Fruit fly (Drosophila melanogaster) whole organism, embryonic: Measurements from ENCODE around the gene CG5096.

Experiments used
- Atf-2 ChIP-seq: fragments of 200-800 bp; sonication (Bioruptor generic); optimal IDR thresholded peaks from 2 replicates; lab custom pipeline; 2016; ENCODE audit warnings: missing biosample characterization, missing genetic modification characterization
- Bdp1 ChIP-seq: fragments of 200-800 bp; sonication (Bioruptor generic); optimal IDR thresholded peaks from 3 replicates; lab custom pipeline; 2016; ENCODE audit warnings: missing biosample characterization, missing genetic modification characterization
- Blimp-1 ChIP-seq: fragments of 200-800 bp; sonication (Bioruptor generic); optimal IDR thresholded peaks from 3 replicates; lab custom pipeline; 2018; ENCODE audit warnings: missing biosample characterization, missing genetic modification characterization, mild to moderate bottlenecking, moderate library complexity, missing genetic modification reagents
- CG1024 ChIP-seq: fragments of 200-800 bp; sonication (Bioruptor generic); IDR thresholded peaks from 2 replicates; pipeline ENCODE4 v1.3.6; 2022; ENCODE audit warnings: missing biosample characterization, missing genetic modification characterization
- CG10274 ChIP-seq: fragments of 200-800 bp; sonication (Bioruptor generic); optimal IDR thresholded peaks from 3 replicates; lab custom pipeline; 2017; ENCODE audit warnings: missing biosample characterization, mild to moderate bottlenecking, missing genetic modification characterization
- CG11560 ChIP-seq: fragments of 200-800 bp; sonication (Bioruptor generic); IDR thresholded peaks from 3 replicates; pipeline ENCODE4 v1.3.6; 2022; ENCODE audit warnings: missing biosample characterization, missing genetic modification characterization
- CG12391 ChIP-seq: fragments of 200-800 bp; sonication (Bioruptor generic); optimal IDR thresholded peaks from 3 replicates; lab custom pipeline; 2018; ENCODE audit warnings: missing biosample characterization, mild to moderate bottlenecking, missing genetic modification characterization, moderate library complexity
- CG13287 ChIP-seq: fragments of 200-800 bp; sonication (Bioruptor generic); IDR thresholded peaks from 2 replicates; pipeline ENCODE4 v1.3.6; 2022; ENCODE audit warnings: missing biosample characterization, missing genetic modification characterization; ENCODE audit not compliant: partially characterized antibody
- CG13424 ChIP-seq: fragments of 200-800 bp; sonication (Bioruptor generic); optimal IDR thresholded peaks from 2 replicates; lab custom pipeline; 2019; ENCODE audit warnings: missing biosample characterization, mild to moderate bottlenecking, missing genetic modification characterization, moderate library complexity
- CG1603 ChIP-seq: fragments of 200-800 bp; sonication (Bioruptor generic); optimal IDR thresholded peaks from 2 replicates; lab custom pipeline; 2019; ENCODE audit warnings: missing biosample characterization, mild to moderate bottlenecking, missing genetic modification characterization, moderate library complexity
- CG17186 ChIP-seq: fragments of 200-800 bp; sonication (Bioruptor generic); optimal IDR thresholded peaks from 3 replicates; lab custom pipeline; 2017; ENCODE audit warnings: missing biosample characterization, missing genetic modification reagents, missing genetic modification characterization
- CG17361 ChIP-seq: fragments of 200-800 bp; sonication (Bioruptor generic); IDR thresholded peaks from 3 replicates; pipeline ENCODE4 v1.3.6; 2022; ENCODE audit warnings: missing biosample characterization, missing genetic modification characterization
- CG18262 ChIP-seq: fragments of 200-800 bp; optimal IDR thresholded peaks from 3 replicates; lab custom pipeline; 2019; ENCODE audit warnings: missing biosample characterization, mild to moderate bottlenecking, missing genetic modification characterization, moderate library complexity
- CG2116 ChIP-seq: fragments of 200-800 bp; sonication (Bioruptor generic); optimal IDR thresholded peaks from 3 replicates; lab custom pipeline; 2018; ENCODE audit warnings: missing biosample characterization, mild to moderate bottlenecking, missing genetic modification characterization
- CG2129 ChIP-seq: fragments of 200-800 bp; sonication (Bioruptor generic); IDR thresholded peaks from 2 replicates; pipeline ENCODE4 v1.3.6; 2022; ENCODE audit warnings: missing biosample characterization, missing genetic modification characterization; ENCODE audit not compliant: partially characterized antibody
- CG3281 ChIP-seq: fragments of 200-800 bp; sonication (Bioruptor generic); optimal IDR thresholded peaks from 3 replicates; lab custom pipeline; 2017; ENCODE audit warnings: missing biosample characterization, mild to moderate bottlenecking, missing genetic modification characterization
- CG3995 ChIP-seq: fragments of 200-800 bp; sonication (Bioruptor generic); optimal IDR thresholded peaks from 3 replicates; lab custom pipeline; 2016; ENCODE audit warnings: missing biosample characterization, missing genetic modification characterization
- CG42726 ChIP-seq: fragments of 200-800 bp; sonication (Bioruptor generic); IDR thresholded peaks from 2 replicates; pipeline ENCODE4 v1.3.6; 2022; ENCODE audit warnings: missing biosample characterization, missing genetic modification characterization; ENCODE audit not compliant: partially characterized antibody
- CG7987 ChIP-seq: fragments of 200-800 bp; sonication (Bioruptor generic); optimal IDR thresholded peaks from 2 replicates; lab custom pipeline; 2018; ENCODE audit warnings: missing biosample characterization, mild to moderate bottlenecking, missing genetic modification characterization, moderate library complexity
- CG8281 ChIP-seq: fragments of 200-800 bp; sonication (Bioruptor generic); optimal IDR thresholded peaks from 2 replicates; lab custom pipeline; 2018; ENCODE audit warnings: missing biosample characterization, mild to moderate bottlenecking, missing genetic modification characterization, moderate library complexity
- CoRest ChIP-seq: fragments of 200-800 bp; sonication (Bioruptor generic); optimal IDR thresholded peaks from 3 replicates; lab custom pipeline; 2018; ENCODE audit warnings: missing biosample characterization, mild to moderate bottlenecking, missing genetic modification characterization, moderate library complexity
- Dbx ChIP-seq: fragments of 200-800 bp; sonication (Bioruptor generic); IDR thresholded peaks from 3 replicates; pipeline ENCODE4 v1.3.6; 2022; ENCODE audit warnings: missing biosample characterization, missing genetic modification characterization
- Dp ChIP-seq: fragments of 200-800 bp; sonication (Bioruptor generic); optimal IDR thresholded peaks from 2 replicates; lab custom pipeline; 2018; ENCODE audit warnings: missing biosample characterization, mild to moderate bottlenecking, missing genetic modification characterization, moderate library complexity
- Ets97D ChIP-seq: fragments of 200-800 bp; sonication (Bioruptor generic); optimal IDR thresholded peaks from 3 replicates; lab custom pipeline; 2016; ENCODE audit warnings: missing biosample characterization, missing genetic modification characterization
- HLHmδ ChIP-seq: fragments of 200-800 bp; sonication (Bioruptor generic); optimal IDR thresholded peaks from 2 replicates; lab custom pipeline; 2018; ENCODE audit warnings: missing biosample characterization, mild to moderate bottlenecking, missing genetic modification characterization, moderate library complexity
- HmgZ ChIP-seq: fragments of 200-800 bp; sonication (Bioruptor generic); optimal IDR thresholded peaks from 2 replicates; lab custom pipeline; 2018; ENCODE audit warnings: missing biosample characterization, mild to moderate bottlenecking, missing genetic modification characterization
- MBD-R2 ChIP-seq: fragments of 200-800 bp; sonication (Bioruptor generic); IDR thresholded peaks from 2 replicates; pipeline ENCODE4 v1.3.6; 2022; ENCODE audit warnings: missing biosample characterization, missing genetic modification characterization
- Opbp ChIP-seq: fragments of 200-800 bp; sonication (Bioruptor generic); IDR thresholded peaks from 3 replicates; pipeline ENCODE4 v1.3.6; 2022; ENCODE audit warnings: missing biosample characterization, missing genetic modification characterization; ENCODE audit not compliant: partially characterized antibody
- Pdp1 ChIP-seq, 2 experiments: fragments of 200-800 bp; sonication (Bioruptor generic); optimal IDR thresholded peaks; 3 replicates each; lab custom pipeline; 2016; ENCODE audit warnings: missing biosample characterization in 2 of 2, missing genetic modification characterization in 2 of 2, mild to moderate bottlenecking in 1 of 2, moderate library complexity in 1 of 2
- Scr ChIP-seq: fragments of 200-800 bp; sonication (Bioruptor generic); IDR thresholded peaks from 2 replicates; pipeline ENCODE4 v1.3.6; 2022; ENCODE audit warnings: missing biosample characterization, missing genetic modification characterization; ENCODE audit not compliant: partially characterized antibody
- Sox100B ChIP-seq: fragments of 200-800 bp; sonication (Bioruptor generic); optimal IDR thresholded peaks from 3 replicates; lab custom pipeline; 2018; ENCODE audit warnings: missing biosample characterization, mild to moderate bottlenecking, missing genetic modification characterization
- Xbp1 ChIP-seq: fragments of 200-800 bp; sonication (Bioruptor generic); optimal IDR thresholded peaks from 3 replicates; lab custom pipeline; 2016; ENCODE audit warnings: missing biosample characterization, mild to moderate bottlenecking, missing genetic modification characterization
- YL-1 ChIP-seq: fragments of 200-800 bp; sonication (Bioruptor generic); optimal IDR thresholded peaks from 3 replicates; lab custom pipeline; 2017; ENCODE audit warnings: missing biosample characterization, mild to moderate bottlenecking, missing genetic modification characterization
- ase ChIP-seq: fragments of 200-800 bp; sonication (Bioruptor generic); IDR thresholded peaks from 3 replicates; pipeline ENCODE4 v1.3.6; 2022; ENCODE audit warnings: missing biosample characterization, missing genetic modification characterization
- ato ChIP-seq: fragments of 200-800 bp; sonication (Bioruptor generic); IDR thresholded peaks from 2 replicates; pipeline ENCODE4 v1.3.6; 2022; ENCODE audit warnings: missing biosample characterization, missing genetic modification characterization; ENCODE audit not compliant: partially characterized antibody
- crp ChIP-seq, 2 experiments: fragments of 200-800 bp; sonication (Bioruptor generic); optimal IDR thresholded peaks; 2 replicates in 1 of 2; 3 replicates in 1 of 2; lab custom pipeline; 2017; ENCODE audit warnings: missing biosample characterization in 2 of 2, missing genetic modification characterization in 2 of 2, mild to moderate bottlenecking in 1 of 2, moderate library complexity in 1 of 2
- dati ChIP-seq: fragments of 200-800 bp; sonication (Bioruptor generic); IDR thresholded peaks from 2 replicates; pipeline ENCODE4 v1.3.6; 2022; ENCODE audit warnings: missing biosample characterization, missing genetic modification characterization
- dysf ChIP-seq: fragments of 200-800 bp; sonication (Bioruptor generic); IDR thresholded peaks from 3 replicates; pipeline ENCODE4 v1.3.6; 2022; ENCODE audit warnings: missing biosample characterization, missing genetic modification characterization
- ewg ChIP-seq: fragments of 200-800 bp; sonication (Bioruptor generic); optimal IDR thresholded peaks from 3 replicates; lab custom pipeline; 2017; ENCODE audit warnings: mild to moderate bottlenecking, missing biosample characterization, missing genetic modification reagents, missing genetic modification characterization
- grau ChIP-seq: fragments of 200-800 bp; optimal IDR thresholded peaks from 3 replicates; lab custom pipeline; 2019; ENCODE audit warnings: missing biosample characterization, mild to moderate bottlenecking, missing genetic modification characterization, moderate library complexity
- gro ChIP-seq: fragments of 200-800 bp; sonication (Bioruptor generic); optimal IDR thresholded peaks from 2 replicates; lab custom pipeline; 2016; ENCODE audit warnings: missing biosample characterization, missing genetic modification characterization
- hbn ChIP-seq: fragments of 200-800 bp; sonication (Bioruptor generic); IDR thresholded peaks from 2 replicates; pipeline ENCODE4 v1.3.6; 2022; ENCODE audit warnings: missing biosample characterization, missing genetic modification characterization; ENCODE audit not compliant: partially characterized antibody
- lbe ChIP-seq: fragments of 200-800 bp; sonication (Bioruptor generic); optimal IDR thresholded peaks from 2 replicates; lab custom pipeline; 2016; ENCODE audit warnings: missing biosample characterization, mild to moderate bottlenecking, missing genetic modification characterization
- lmd ChIP-seq: fragments of 200-800 bp; sonication (Bioruptor generic); IDR thresholded peaks from 2 replicates; pipeline ENCODE4 v1.3.6; 2022; ENCODE audit warnings: missing biosample characterization, missing genetic modification characterization
- nerfin-1 ChIP-seq: fragments of 200-800 bp; sonication (Bioruptor generic); optimal IDR thresholded peaks from 3 replicates; lab custom pipeline; 2019; ENCODE audit warnings: missing biosample characterization, mild to moderate bottlenecking, missing genetic modification characterization, moderate library complexity
- nmo ChIP-seq: fragments of 200-800 bp; sonication (Bioruptor generic); optimal IDR thresholded peaks from 2 replicates; lab custom pipeline; 2018; ENCODE audit warnings: missing biosample characterization, mild to moderate bottlenecking, missing genetic modification characterization, moderate library complexity
- row ChIP-seq: fragments of 200-800 bp; sonication (Bioruptor generic); IDR thresholded peaks from 3 replicates; pipeline ENCODE4 v1.3.6; 2022; ENCODE audit warnings: missing biosample characterization, missing genetic modification characterization
- seq ChIP-seq: fragments of 200-800 bp; sonication (Bioruptor generic); IDR thresholded peaks from 2 replicates; pipeline ENCODE4 v1.3.6; 2022; ENCODE audit warnings: missing biosample characterization, missing genetic modification characterization
- slou ChIP-seq: fragments of 200-800 bp; sonication (Bioruptor generic); optimal IDR thresholded peaks from 3 replicates; lab custom pipeline; 2016; ENCODE audit warnings: missing biosample characterization, missing genetic modification characterization

The CG5096 gene

DNA sequence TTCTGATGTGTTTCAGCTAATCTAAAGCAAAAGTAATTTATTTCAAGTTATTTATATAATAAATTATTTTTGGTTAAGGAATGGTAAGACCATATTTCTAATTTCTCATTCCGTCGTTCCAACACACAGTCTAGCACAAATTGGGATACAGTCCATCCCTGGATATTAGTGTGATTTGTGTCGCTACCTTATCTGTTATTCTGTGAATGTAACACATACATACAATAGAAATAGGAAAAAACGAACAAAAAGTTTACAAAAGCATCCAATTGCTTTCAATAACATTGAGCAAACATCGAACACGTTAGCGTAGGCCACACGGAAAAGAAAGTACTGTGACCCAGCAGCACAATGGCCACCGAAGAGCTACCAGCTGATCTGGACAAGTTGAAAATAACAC lies 15.5 kb upstream of the CG5096 start, which contains the start of gene CG5056 (continued):
- TF ChIP-seq ato (GFP tag; lab: Robert Waterston, UW) = no peak
- TF ChIP-seq CG2129 = no peak
- TF ChIP-seq CoRest = no peak
- peak; percentile 36 for TF ChIP-seq Dp (GFP tag; lab: Kevin White, UChicago)
- TF ChIP-seq CG11560 (tag; lab: Robert Waterston, UW) = no peak
- TF ChIP-seq Atf-2 (GFP tag; lab: Kevin White, UChicago) = no peak
- TF ChIP-seq Ets97D = peak; percentile 40
- peak; percentile 30 for TF ChIP-seq CG13424
- TF ChIP-seq seq (GFP tag; lab: Robert Waterston, UW) = no peak
- TF ChIP-seq lmd (GFP tag; lab: Robert Waterston, UW) = peak; percentile 16; the same call in 1 of the 2 replicates
- TF ChIP-seq dysf (GFP tag; lab: Robert Waterston, UW) = no peak
- peak; percentile 27 for TF ChIP-seq slou (GFP tag; lab: Kevin White, UChicago)
- TF ChIP-seq Blimp-1 = no peak
- TF ChIP-seq nmo = peak; percentile 64
- TF ChIP-seq Sox100B (GFP tag; lab: Kevin White, UChicago) = no peak
- TF ChIP-seq CG18262 (tag; lab: Kevin White, UChicago) = peak; percentile 7
- peak; percentile 86 for TF ChIP-seq row (GFP tag; lab: Robert Waterston, UW)
- TF ChIP-seq ewg (GFP tag; lab: Kevin White, UChicago) = peak; percentile 41
- peak; percentile 1 for TF ChIP-seq gro (GFP tag; lab: Kevin White, UChicago)
- TF ChIP-seq dati (GFP tag; lab: Robert Waterston, UW) = no peak
- TF ChIP-seq CG7987 (GFP tag; lab: Kevin White, UChicago) = peak; percentile 5
- no peak for TF ChIP-seq Opbp
- TF ChIP-seq Dbx (GFP tag; lab: Robert Waterston, UW) = no peak
- 0 out of 2 replicates have a peak, but pooled peaks have one; percentile 39 for TF ChIP-seq CG13287 (GFP tag; lab: Robert Waterston, UW)
- TF ChIP-seq Bdp1 (GFP tag; lab: Kevin White, UChicago) = no peak
- peak; percentile 54; the same call in 2 of the 3 replicates for TF ChIP-seq CG17361 (GFP tag; lab: Robert Waterston, UW)
- peak; percentile 56 for TF ChIP-seq CG2116
- no peak for TF ChIP-seq HLHmδ (GFP tag; lab: Kevin White, UChicago)
- TF ChIP-seq nerfin-1 (tag; lab: Kevin White, UChicago) = peak; percentile 12
- peak in 1 of 2 experiments; percentile 66 for TF ChIP-seq crp (GFP tag; optimal IDR thresholded peaks at IDR 0.05; lab: Kevin White, UChicago)
- TF ChIP-seq MBD-R2 (GFP tag; lab: Robert Waterston, UW) = peak; percentile 85
- peak; percentile 28 for TF ChIP-seq Xbp1
- TF ChIP-seq Scr (GFP tag; lab: Robert Waterston, UW) = peak; percentile 26; the same call in 1 of the 2 replicates
- TF ChIP-seq grau (tag; lab: Kevin White, UChicago) = peak; percentile 34
- no peak for TF ChIP-seq hbn (GFP tag; lab: Robert Waterston, UW)
- peak; percentile 78 for TF ChIP-seq YL-1 (GFP tag; lab: Kevin White, UChicago)
- TF ChIP-seq CG3281 = no peak
- peak; percentile 21 for TF ChIP-seq lbe
- TF ChIP-seq HmgZ (tag; lab: Kevin White, UChicago) = peak; percentile 62
- TF ChIP-seq CG12391 (tag; lab: Kevin White, UChicago) = peak; percentile 47
- no peak for TF ChIP-seq CG8281
- TF ChIP-seq CG17186 = peak; percentile 48
- TF ChIP-seq ase (GFP tag; lab: Robert Waterston, UW) = no peak
- TF ChIP-seq CG3995 (GFP tag; lab: Kevin White, UChicago) = peak; percentile 7
- TF ChIP-seq CG1024 (GFP tag; lab: Robert Waterston, UW) = peak; percentile 93
- TF ChIP-seq CG10274 (GFP tag; lab: Kevin White, UChicago) = no peak
- peak in 1 of 2 experiments; percentile 88 for TF ChIP-seq Pdp1 (GFP tag; optimal IDR thresholded peaks at IDR 0.05; lab: Kevin White, UChicago)
- TF ChIP-seq CG42726 (GFP tag; lab: Robert Waterston, UW) = no peak
- peak; percentile 100 for TF ChIP-seq CG1603 (tag; lab: Kevin White, UChicago)
